Worm (Caenorhabditis elegans) whole organism, young adult: ENCODE results near the gene K05F1.6.

Experiments
- ama-1 ChIP-seq, 3 experiments: fragments of 150-350 bp in 1 of 3; sonication (generic microtip) in 2 of 3; optimal IDR thresholded peaks; 2 replicates each; lab custom pipeline; 2014 to 2018; ENCODE audit warnings: missing biosample characterization in 2 of 3, missing genetic modification characterization in 2 of 3, missing genetic modification reagents in 2 of 3
- dpl-1 ChIP-seq: fragments of 150-350 bp; optimal IDR thresholded peaks from 2 replicates; lab custom pipeline; 2014; ENCODE audit warnings: missing biosample characterization, missing genetic modification reagents, missing genetic modification characterization
- fkh-3 ChIP-seq: sonication (generic microtip); optimal IDR thresholded peaks from 2 replicates; lab custom pipeline; 2016; ENCODE audit warnings: mild to moderate bottlenecking, missing genetic modification characterization, missing compliant biosample characterization
- him-1 ChIP-seq: sonication (generic microtip); optimal IDR thresholded peaks from 2 replicates; lab custom pipeline; 2016; ENCODE audit warnings: missing genotype, missing genetic modification reagents, missing genetic modification characterization, missing compliant biosample characterization
- hlh-12 ChIP-seq: sonication (generic microtip); optimal IDR thresholded peaks from 2 replicates; lab custom pipeline; 2016; ENCODE audit warnings: missing genetic modification characterization, missing compliant biosample characterization
- mel-28 ChIP-seq: sonication (generic microtip); optimal IDR thresholded peaks from 2 replicates; lab custom pipeline; 2016; ENCODE audit warnings: borderline replicate concordance, mild to moderate bottlenecking, missing genetic modification characterization, missing compliant biosample characterization
- nhr-80 ChIP-seq: sonication (generic microtip); optimal IDR thresholded peaks from 2 replicates; lab custom pipeline; 2016; ENCODE audit warnings: missing genetic modification characterization, missing compliant biosample characterization
- pha-4 ChIP-seq: fragments of 150-350 bp; sonication (generic microtip); optimal IDR thresholded peaks from 2 replicates; lab custom pipeline; 2014; ENCODE audit warnings: missing biosample characterization, missing genetic modification reagents, missing genetic modification characterization
- snpc-4 ChIP-seq, 5 experiments: fragments of 150-350 bp in 1 of 5; sonication (generic microtip) in 4 of 5; optimal IDR thresholded peaks; 2 replicates each; lab custom pipeline; 2014 to 2018; ENCODE audit warnings: missing genetic modification characterization in 5 of 5, missing biosample characterization in 3 of 5, antibody characterized with exemption in 2 of 5, mild to moderate bottlenecking in 2 of 5, missing compliant biosample characterization in 2 of 5, missing genotype in 2 of 5, moderate library complexity in 2 of 5, missing genetic modification reagents in 1 of 5
- tbp1 ChIP-seq: fragments of 200-800 bp; sonication (Bioruptor generic); optimal IDR thresholded peaks from 2 replicates; lab custom pipeline; 2018; ENCODE audit warnings: mild to moderate bottlenecking, missing genetic modification characterization, missing compliant biosample characterization
- ztf-18 ChIP-seq: sonication (generic microtip); optimal IDR thresholded peaks from 2 replicates; lab custom pipeline; 2016; ENCODE audit warnings: missing genotype, mild to moderate bottlenecking, missing genetic modification characterization, missing compliant biosample characterization

DNA sequence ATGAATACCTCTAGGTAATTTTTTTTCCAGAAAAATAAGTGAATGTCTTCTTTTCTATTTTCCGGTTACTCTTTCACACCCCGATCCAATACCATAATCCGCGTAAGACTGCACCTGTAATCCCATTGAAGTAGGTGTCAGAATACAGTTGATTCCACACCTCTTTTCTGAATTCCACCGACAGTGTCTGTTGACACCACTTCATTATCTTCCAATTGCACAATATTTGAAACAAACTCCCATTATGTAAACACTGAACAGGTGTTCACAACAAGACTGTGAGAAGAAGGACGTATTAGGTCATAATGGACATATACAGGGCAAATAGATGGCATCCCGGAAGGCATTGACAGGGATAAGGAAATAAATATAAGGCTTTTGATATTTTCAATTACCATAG is 4.9 kb upstream of the K05F1.6 start:
- TF ChIP-seq him-1 (no peak), mel-28 (tag; lab: Kevin White, UChicago) (no peak), tbp1 (GFP tag; lab: Kevin White, UChicago) (no peak), dpl-1 (GFP tag; lab: Kevin White, UChicago) (no peak), fkh-3 (tag; lab: Kevin White, UChicago) (no peak), ama-1 (optimal IDR thresholded peaks at IDR 0.05; lab: Kevin White, UChicago) (no peak), ama-1 (GFP tag; optimal IDR thresholded peaks at IDR 0.05; lab: Kevin White, UChicago) (no peak), pha-4 (tag; lab: Kevin White, UChicago) (no peak), nhr-80 (tag; lab: Kevin White, UChicago) (no peak), hlh-12 (tag; lab: Kevin White, UChicago) (no peak), snpc-4 (GFP tag; optimal IDR thresholded peaks at IDR 0.05; lab: Kevin White, UChicago) (no peak), snpc-4 (tag; optimal IDR thresholded peaks at IDR 0.05; lab: Kevin White, UChicago) (no peak), ztf-18 (no peak)
